Fruit fly (Drosophila melanogaster) whole organism, embryonic: ENCODE measurements around the gene CG9667.
A peak's percentile ranks its signal among the peaks of the same experiment; 100 is the strongest.

Experiments
- Aef1 ChIP-seq: fragments of 200-800 bp; sonication (Bioruptor generic); IDR thresholded peaks from 3 replicates; pipeline ENCODE4 v1.3.6; 2022; ENCODE audit warnings: missing biosample characterization, missing genetic modification characterization
- CG1024 ChIP-seq: fragments of 200-800 bp; sonication (Bioruptor generic); IDR thresholded peaks from 2 replicates; pipeline ENCODE4 v1.3.6; 2022; ENCODE audit warnings: missing biosample characterization, missing genetic modification characterization
- CG10979 ChIP-seq: fragments of 200-800 bp; sonication (Bioruptor generic); optimal IDR thresholded peaks from 2 replicates; lab custom pipeline; 2018; ENCODE audit warnings: missing biosample characterization, mild to moderate bottlenecking, missing genetic modification characterization, moderate library complexity
- CG11456 ChIP-seq: fragments of 200-800 bp; sonication (Bioruptor generic); IDR thresholded peaks from 3 replicates; pipeline ENCODE4 v1.3.6; 2022; ENCODE audit warnings: missing biosample characterization, missing genetic modification characterization
- CG11723 ChIP-seq: fragments of 200-800 bp; sonication (Bioruptor generic); optimal IDR thresholded peaks from 2 replicates; lab custom pipeline; 2017; ENCODE audit warnings: missing biosample characterization, mild to moderate bottlenecking, missing genetic modification characterization
- CG12236 ChIP-seq: fragments of 200-800 bp; sonication (Bioruptor generic); optimal IDR thresholded peaks from 2 replicates; lab custom pipeline; 2016; ENCODE audit warnings: missing biosample characterization, missing genetic modification characterization
- CG12391 ChIP-seq: fragments of 200-800 bp; sonication (Bioruptor generic); optimal IDR thresholded peaks from 3 replicates; lab custom pipeline; 2018; ENCODE audit warnings: missing biosample characterization, mild to moderate bottlenecking, missing genetic modification characterization, moderate library complexity
- CG12769 ChIP-seq: fragments of 200-800 bp; sonication (Bioruptor generic); optimal IDR thresholded peaks from 2 replicates; lab custom pipeline; 2019; ENCODE audit warnings: missing biosample characterization, mild to moderate bottlenecking, missing genetic modification characterization, moderate library complexity
- CG13123 ChIP-seq: fragments of 200-800 bp; sonication (Bioruptor generic); optimal IDR thresholded peaks from 2 replicates; lab custom pipeline; 2016; ENCODE audit warnings: missing biosample characterization, missing genetic modification characterization
- CG17361 ChIP-seq: fragments of 200-800 bp; sonication (Bioruptor generic); IDR thresholded peaks from 3 replicates; pipeline ENCODE4 v1.3.6; 2022; ENCODE audit warnings: missing biosample characterization, missing genetic modification characterization
- CG17612 ChIP-seq: fragments of 200-800 bp; sonication (Bioruptor generic); IDR thresholded peaks from 2 replicates; pipeline ENCODE4 v1.3.6; 2022; ENCODE audit warnings: missing biosample characterization, missing genetic modification characterization
- CG2199 ChIP-seq: fragments of 200-800 bp; sonication (Bioruptor generic); IDR thresholded peaks from 3 replicates; pipeline ENCODE4 v1.3.6; 2022; ENCODE audit warnings: missing biosample characterization, missing genetic modification characterization
- CG30431 ChIP-seq: fragments of 200-800 bp; sonication (Bioruptor generic); optimal IDR thresholded peaks from 2 replicates; lab custom pipeline; 2017; ENCODE audit warnings: missing biosample characterization, missing genetic modification characterization
- CG32767 ChIP-seq: fragments of 200-800 bp; sonication (Bioruptor generic); IDR thresholded peaks from 2 replicates; pipeline ENCODE4 v1.3.6; 2022; ENCODE audit warnings: missing biosample characterization, missing genetic modification characterization
- CG33557 ChIP-seq: fragments of 200-800 bp; sonication (Bioruptor generic); optimal IDR thresholded peaks from 2 replicates; lab custom pipeline; 2019; ENCODE audit warnings: missing biosample characterization, mild to moderate bottlenecking, missing genetic modification characterization, moderate library complexity
- CG6272 ChIP-seq: fragments of 200-800 bp; sonication (Bioruptor generic); IDR thresholded peaks from 2 replicates; pipeline ENCODE4 v1.3.6; 2022; ENCODE audit warnings: missing biosample characterization, missing genetic modification characterization
- CG9932 ChIP-seq: fragments of 200-800 bp; sonication (Bioruptor generic); IDR thresholded peaks from 2 replicates; pipeline ENCODE4 v1.3.6; 2022; ENCODE audit warnings: missing biosample characterization, missing genetic modification characterization
- Dbx ChIP-seq: fragments of 200-800 bp; sonication (Bioruptor generic); IDR thresholded peaks from 3 replicates; pipeline ENCODE4 v1.3.6; 2022; ENCODE audit warnings: missing biosample characterization, missing genetic modification characterization
- Dek ChIP-seq: fragments of 200-800 bp; sonication (Bioruptor generic); optimal IDR thresholded peaks from 3 replicates; lab custom pipeline; 2019; ENCODE audit warnings: missing biosample characterization, mild to moderate bottlenecking, missing genetic modification characterization, moderate library complexity
- Dfd ChIP-seq, 2 experiments: fragments of >200 bp; optimal IDR thresholded peaks; 2 replicates each; lab custom pipeline; 2017; ENCODE audit warnings: missing biosample characterization in 2 of 2, missing genetic modification characterization in 2 of 2
- Dref ChIP-seq: fragments of 200-800 bp; sonication (Bioruptor generic); IDR thresholded peaks from 2 replicates; pipeline ENCODE4 v1.3.6; 2022; ENCODE audit warnings: missing biosample characterization, missing genetic modification characterization
- Drgx ChIP-seq: fragments of 200-800 bp; sonication (Bioruptor generic); IDR thresholded peaks from 2 replicates; pipeline ENCODE4 v1.3.6; 2022; ENCODE audit warnings: missing biosample characterization, missing genetic modification characterization
- Ets65A ChIP-seq: fragments of 200-800 bp; sonication (Bioruptor generic); peaks from one replicate; lab custom pipeline; 2016; ENCODE audit warnings: missing biosample characterization, missing genetic modification characterization
- GATAe ChIP-seq: fragments of 200-800 bp; sonication (Bioruptor generic); conservative IDR thresholded peaks from 2 replicates; pipeline ENCODE4 v1.3.6; 2022; ENCODE audit warnings: missing biosample characterization, missing genetic modification characterization
- Gug ChIP-seq: fragments of 200-800 bp; sonication (Bioruptor generic); IDR thresholded peaks from 4 replicates; pipeline ENCODE4 v1.3.6; 2022; ENCODE audit warnings: missing biosample characterization, missing genetic modification characterization
- HmgZ ChIP-seq: fragments of 200-800 bp; sonication (Bioruptor generic); optimal IDR thresholded peaks from 2 replicates; lab custom pipeline; 2018; ENCODE audit warnings: missing biosample characterization, mild to moderate bottlenecking, missing genetic modification characterization
- NC2β ChIP-seq: fragments of 200-800 bp; sonication (Bioruptor generic); optimal IDR thresholded peaks from 2 replicates; lab custom pipeline; 2016; ENCODE audit warnings: missing biosample characterization, missing genetic modification characterization
- NK7.1 ChIP-seq: fragments of 200-800 bp; sonication (Bioruptor generic); optimal IDR thresholded peaks from 3 replicates; lab custom pipeline; 2016; ENCODE audit warnings: missing biosample characterization, missing genetic modification characterization
- Side ChIP-seq: fragments of 200-800 bp; sonication (Bioruptor generic); optimal IDR thresholded peaks from 2 replicates; lab custom pipeline; 2016; ENCODE audit warnings: missing biosample characterization, missing genetic modification characterization
- Sox102F ChIP-seq: fragments of 200-800 bp; sonication (Bioruptor generic); optimal IDR thresholded peaks from 2 replicates; lab custom pipeline; 2018; ENCODE audit warnings: missing biosample characterization, mild to moderate bottlenecking, missing genetic modification characterization, moderate library complexity
- Taf1 ChIP-seq: fragments of 200-800 bp; sonication (Bioruptor generic); IDR thresholded peaks from 2 replicates; pipeline ENCODE4 v1.3.6; 2022; ENCODE audit warnings: missing biosample characterization, missing genetic modification characterization
- Xrp1 ChIP-seq: fragments of 200-800 bp; sonication (Bioruptor generic); IDR thresholded peaks from 2 replicates; pipeline ENCODE4 v1.3.6; 2022; ENCODE audit warnings: missing biosample characterization, missing genetic modification characterization
- ac ChIP-seq: fragments of 200-800 bp; sonication (Bioruptor generic); optimal IDR thresholded peaks from 3 replicates; lab custom pipeline; 2017; ENCODE audit warnings: missing biosample characterization, mild to moderate bottlenecking, missing genetic modification characterization
- al ChIP-seq: fragments of 200-800 bp; sonication (Bioruptor generic); IDR thresholded peaks from 2 replicates; pipeline ENCODE4 v1.3.6; 2022; ENCODE audit warnings: missing biosample characterization, missing genetic modification characterization
- az2 ChIP-seq: fragments of 200-800 bp; sonication (Bioruptor generic); optimal IDR thresholded peaks from 3 replicates; lab custom pipeline; 2016; ENCODE audit warnings: missing biosample characterization, missing genetic modification characterization
- bowl ChIP-seq: fragments of 200-800 bp; sonication (Bioruptor generic); IDR thresholded peaks from 2 replicates; pipeline ENCODE4 v1.3.6; 2022; ENCODE audit warnings: missing biosample characterization, missing genetic modification characterization
- dmrt11E ChIP-seq: fragments of 200-800 bp; sonication (Bioruptor generic); optimal IDR thresholded peaks from 3 replicates; lab custom pipeline; 2018; ENCODE audit warnings: missing biosample characterization, mild to moderate bottlenecking, missing genetic modification characterization, moderate library complexity
- dpn ChIP-seq, 2 experiments: fragments of 200-800 bp; sonication (Bioruptor generic); optimal IDR thresholded peaks; 3 replicates each; lab custom pipeline; 2016; ENCODE audit warnings: missing biosample characterization in 2 of 2, missing genetic modification characterization in 2 of 2
- en ChIP-seq: fragments of 200-800 bp; sonication (Bioruptor generic); optimal IDR thresholded peaks from 2 replicates; lab custom pipeline; 2016; ENCODE audit warnings: missing biosample characterization, missing genetic modification characterization
- esg ChIP-seq: fragments of 200-800 bp; sonication (Bioruptor generic); conservative IDR thresholded peaks from 2 replicates; pipeline ENCODE4 v1.3.6; 2022; ENCODE audit warnings: missing biosample characterization, missing genetic modification characterization
- gsb-n ChIP-seq: fragments of 200-800 bp; sonication (Bioruptor generic); optimal IDR thresholded peaks from 3 replicates; lab custom pipeline; 2018; ENCODE audit warnings: missing biosample characterization, mild to moderate bottlenecking, missing genetic modification characterization
- inv ChIP-seq: fragments of 200-800 bp; sonication (Bioruptor generic); IDR thresholded peaks from 2 replicates; pipeline ENCODE4 v1.3.6; 2022; ENCODE audit warnings: missing biosample characterization, missing genetic modification characterization; ENCODE audit not compliant: partially characterized antibody
- lov ChIP-seq, 2 experiments: fragments of 200-800 bp in 1 of 2; fragments of >200 bp in 1 of 2; sonication (Bioruptor generic) in 1 of 2; IDR thresholded peaks in 1 of 2; optimal IDR thresholded peaks in 1 of 2; 2 replicates in 1 of 2; 3 replicates in 1 of 2; pipeline versions ENCODE4 v1.3.6 to Lab custom; 2017 to 2022; ENCODE audit warnings: missing biosample characterization in 1 of 2, missing genetic modification characterization in 1 of 2
- nerfin-2 ChIP-seq: fragments of 200-800 bp; sonication (Bioruptor generic); IDR thresholded peaks from 2 replicates; pipeline ENCODE4 v1.3.6; 2022; ENCODE audit warnings: missing biosample characterization, missing genetic modification characterization; ENCODE audit not compliant: partially characterized antibody
- nmo ChIP-seq: fragments of 200-800 bp; sonication (Bioruptor generic); optimal IDR thresholded peaks from 2 replicates; lab custom pipeline; 2018; ENCODE audit warnings: missing biosample characterization, mild to moderate bottlenecking, missing genetic modification characterization, moderate library complexity
- onecut ChIP-seq: fragments of 200-800 bp; sonication (Bioruptor generic); IDR thresholded peaks from 2 replicates; pipeline ENCODE4 v1.3.6; 2022; ENCODE audit warnings: missing biosample characterization, missing genetic modification characterization
- pb ChIP-seq: fragments of 200-800 bp; sonication (Bioruptor generic); optimal IDR thresholded peaks from 3 replicates; lab custom pipeline; 2016; ENCODE audit warnings: missing biosample characterization, missing genetic modification characterization
- pum ChIP-seq: fragments of 200-800 bp; sonication (Bioruptor generic); optimal IDR thresholded peaks from 2 replicates; lab custom pipeline; 2016; ENCODE audit warnings: missing biosample characterization, missing genetic modification characterization
- row ChIP-seq: fragments of 200-800 bp; sonication (Bioruptor generic); IDR thresholded peaks from 3 replicates; pipeline ENCODE4 v1.3.6; 2022; ENCODE audit warnings: missing biosample characterization, missing genetic modification characterization
- run ChIP-seq: fragments of 200-800 bp; sonication (Bioruptor generic); optimal IDR thresholded peaks from 3 replicates; lab custom pipeline; 2018; ENCODE audit warnings: missing biosample characterization, mild to moderate bottlenecking, missing genetic modification characterization

Gene CG9667

dm6 chr3R:8122198-8122970 is 3.8 kb downstream of the CG9667 start, which contains the start of gene CG7878 (continued):
- TF ChIP-seq pb (GFP tag; lab: Kevin White, UChicago) = no peak
- peak; percentile 64; the same call in 1 of the 2 replicates for TF ChIP-seq inv (GFP tag; lab: Robert Waterston, UW)
- peak; percentile 19 for TF ChIP-seq CG12769 (tag; lab: Kevin White, UChicago)
- peak; percentile 21 for TF ChIP-seq en (GFP tag; lab: Kevin White, UChicago)
- peak; percentile 96 for TF ChIP-seq Ets65A (GFP tag; lab: Kevin White, UChicago)
- no peak for TF ChIP-seq CG13123 (GFP tag; lab: Kevin White, UChicago)
- no peak for TF ChIP-seq run (tag; lab: Kevin White, UChicago)
- peak; percentile 63 for TF ChIP-seq HmgZ (tag; lab: Kevin White, UChicago)
- peak; percentile 58 for TF ChIP-seq CG1024
- peak; percentile 66 for TF ChIP-seq nmo (GFP tag; lab: Kevin White, UChicago)
- TF ChIP-seq onecut (GFP tag; lab: Robert Waterston, UW) = peak; percentile 38
- TF ChIP-seq Sox102F (GFP tag; lab: Kevin White, UChicago) = peak; percentile 33
- TF ChIP-seq pum (GFP tag; lab: Kevin White, UChicago) = peak; percentile 35
- TF ChIP-seq Taf1 (GFP tag; lab: Robert Waterston, UW) = no peak
- peak; percentile 69; the same call in 2 of the 3 replicates for TF ChIP-seq CG17361 (GFP tag; lab: Robert Waterston, UW)
- TF ChIP-seq CG33557 (GFP tag; lab: Kevin White, UChicago) = peak; percentile 33
- TF ChIP-seq Side (GFP tag; lab: Kevin White, UChicago) = peak; percentile 52
- 0 out of 3 replicates have a peak, but pooled peaks have one; percentile 32 for TF ChIP-seq Aef1 (GFP tag; lab: Robert Waterston, UW)
- no peak for TF ChIP-seq esg
- no peak for TF ChIP-seq CG32767 (GFP tag; lab: Robert Waterston, UW)
- peak; percentile 76 for TF ChIP-seq CG11456 (GFP tag; lab: Robert Waterston, UW)
- no peak for TF ChIP-seq CG12236 (GFP tag; lab: Kevin White, UChicago)
- peak; percentile 81; the same call in 2 of the 3 replicates for TF ChIP-seq Dbx (GFP tag; lab: Robert Waterston, UW)
- peak; percentile 10 for TF ChIP-seq CG10979 (tag; lab: Kevin White, UChicago)
- peak; percentile 84 for TF ChIP-seq CG9932 (GFP tag; lab: Robert Waterston, UW)
- TF ChIP-seq row = peak; percentile 86
- no peak for TF ChIP-seq CG30431 (GFP tag; lab: Kevin White, UChicago)
- TF ChIP-seq NC2β (GFP tag; lab: Kevin White, UChicago) = peak; percentile 5
- TF ChIP-seq Drgx (GFP tag; lab: Robert Waterston, UW) = no peak
- TF ChIP-seq Dref = peak; percentile 86
- no peak for TF ChIP-seq CG11723 (GFP tag; lab: Kevin White, UChicago)
- no peak; the same call in 1 of the 2 replicates for TF ChIP-seq GATAe (GFP tag; lab: Robert Waterston, UW)
- TF ChIP-seq dmrt11E (tag; lab: Kevin White, UChicago) = peak; percentile 3
- TF ChIP-seq Gug (GFP tag; lab: Robert Waterston, UW) = peak; percentile 68; the same call in 1 of the 4 replicates
- TF ChIP-seq CG17612 = no peak
- no peak for TF ChIP-seq ac (GFP tag; lab: Kevin White, UChicago)
- TF ChIP-seq Dfd (GFP tag; optimal IDR thresholded peaks at IDR 0.05; lab: Kevin White, UChicago) = no peak
- peak; percentile 26 for TF ChIP-seq gsb-n
- TF ChIP-seq Dek (tag; lab: Kevin White, UChicago) = peak; percentile 72
- TF ChIP-seq CG2199 = no peak
- no peak for TF ChIP-seq lov (optimal IDR thresholded peaks at IDR 0.05; lab: Kevin White, UChicago)
- no peak for TF ChIP-seq lov (GFP tag; IDR thresholded peaks at IDR 0.05; lab: Robert Waterston, UW)
- peak; percentile 48 to 62 for TF ChIP-seq dpn (GFP tag; optimal IDR thresholded peaks at IDR 0.05; lab: Kevin White, UChicago)
- peak; percentile 83 for TF ChIP-seq nerfin-2 (GFP tag; lab: Robert Waterston, UW)
- TF ChIP-seq NK7.1 (GFP tag; lab: Kevin White, UChicago) = no peak
- TF ChIP-seq az2 = peak; percentile 41
- no peak for TF ChIP-seq bowl (GFP tag; lab: Robert Waterston, UW)
- TF ChIP-seq CG12391 (tag; lab: Kevin White, UChicago) = peak; percentile 72
- TF ChIP-seq CG6272 (GFP tag; lab: Robert Waterston, UW) = peak; percentile 47; the same call in 1 of the 2 replicates
- TF ChIP-seq Xrp1 (GFP tag; lab: Robert Waterston, UW) = peak; percentile 54
- peak; percentile 39; the same call in 1 of the 2 replicates for TF ChIP-seq al
